Fruit fly (Drosophila melanogaster) whole organism, embryonic: Measurements from ENCODE around the gene RhoGAPp190.

Experiments used
- Bgb ChIP-seq: fragments of 200-800 bp; sonication (Bioruptor generic); IDR thresholded peaks from 2 replicates; pipeline ENCODE4 v1.3.6; 2022; ENCODE audit warnings: missing biosample characterization, missing genetic modification characterization; ENCODE audit not compliant: partially characterized antibody
- CG10147 ChIP-seq: fragments of 200-800 bp; sonication (Bioruptor generic); optimal IDR thresholded peaks from 2 replicates; lab custom pipeline; 2019; ENCODE audit warnings: missing biosample characterization, mild to moderate bottlenecking, missing genetic modification characterization, moderate library complexity
- CG1024 ChIP-seq: fragments of 200-800 bp; sonication (Bioruptor generic); IDR thresholded peaks from 2 replicates; pipeline ENCODE4 v1.3.6; 2022; ENCODE audit warnings: missing biosample characterization, missing genetic modification characterization
- CG10274 ChIP-seq: fragments of 200-800 bp; sonication (Bioruptor generic); optimal IDR thresholded peaks from 3 replicates; lab custom pipeline; 2017; ENCODE audit warnings: missing biosample characterization, mild to moderate bottlenecking, missing genetic modification characterization
- CG10543 ChIP-seq: fragments of 200-800 bp; sonication (Bioruptor generic); optimal IDR thresholded peaks from 3 replicates; lab custom pipeline; 2017; ENCODE audit warnings: missing biosample characterization, mild to moderate bottlenecking, missing genetic modification characterization, moderate library complexity
- CG11085 ChIP-seq: fragments of 200-800 bp; sonication (Bioruptor generic); IDR thresholded peaks from 2 replicates; pipeline ENCODE4 v1.3.6; 2022; ENCODE audit warnings: missing biosample characterization, missing genetic modification characterization
- CG11723 ChIP-seq: fragments of 200-800 bp; sonication (Bioruptor generic); optimal IDR thresholded peaks from 2 replicates; lab custom pipeline; 2017; ENCODE audit warnings: missing biosample characterization, mild to moderate bottlenecking, missing genetic modification characterization
- CG14965 ChIP-seq: fragments of 200-800 bp; sonication (Bioruptor generic); optimal IDR thresholded peaks from 2 replicates; lab custom pipeline; 2016; ENCODE audit warnings: missing biosample characterization, missing genetic modification characterization, borderline replicate concordance
- CG18619 ChIP-seq: fragments of 200-800 bp; sonication (Bioruptor generic); optimal IDR thresholded peaks from 3 replicates; lab custom pipeline; 2017; ENCODE audit warnings: missing biosample characterization, mild to moderate bottlenecking, missing genetic modification characterization
- CG2129 ChIP-seq: fragments of 200-800 bp; sonication (Bioruptor generic); IDR thresholded peaks from 2 replicates; pipeline ENCODE4 v1.3.6; 2022; ENCODE audit warnings: missing biosample characterization, missing genetic modification characterization; ENCODE audit not compliant: partially characterized antibody
- CG3726 ChIP-seq: fragments of 200-800 bp; sonication (Bioruptor generic); IDR thresholded peaks from 3 replicates; pipeline ENCODE4, ENCODE4 v1.3.6; 2022; ENCODE audit warnings: missing biosample characterization, missing genetic modification characterization
- CG4424 ChIP-seq: fragments of 200-800 bp; sonication (Bioruptor generic); optimal IDR thresholded peaks from 3 replicates; lab custom pipeline; 2016; ENCODE audit warnings: missing biosample characterization, missing genetic modification characterization
- CG6765 ChIP-seq: fragments of 200-800 bp; sonication (Bioruptor generic); optimal IDR thresholded peaks from 3 replicates; lab custom pipeline; 2017; ENCODE audit warnings: missing biosample characterization, mild to moderate bottlenecking, missing genetic modification characterization
- CG8359 ChIP-seq: fragments of 200-800 bp; sonication (Bioruptor generic); optimal IDR thresholded peaks from 2 replicates; lab custom pipeline; 2017; ENCODE audit warnings: missing biosample characterization, mild to moderate bottlenecking, missing genetic modification characterization, borderline replicate concordance
- CG8478 ChIP-seq: fragments of >200 bp; optimal IDR thresholded peaks from 2 replicates; lab custom pipeline; 2018
- CG9609 ChIP-seq: fragments of 200-800 bp; sonication (Bioruptor generic); optimal IDR thresholded peaks from 3 replicates; lab custom pipeline; 2016; ENCODE audit warnings: missing biosample characterization, missing genetic modification characterization
- Dfd ChIP-seq, 2 experiments: fragments of >200 bp; optimal IDR thresholded peaks; 2 replicates each; lab custom pipeline; 2017; ENCODE audit warnings: missing biosample characterization in 2 of 2, missing genetic modification characterization in 2 of 2
- Dip2 ChIP-seq: fragments of 200-800 bp; sonication (Bioruptor generic); IDR thresholded peaks from 2 replicates; pipeline ENCODE4 v1.3.6; 2022; ENCODE audit warnings: missing biosample characterization, missing genetic modification characterization
- Doc3 ChIP-seq: fragments of 200-800 bp; sonication (Bioruptor generic); IDR thresholded peaks from 3 replicates; pipeline ENCODE4 v1.3.6; 2022; ENCODE audit warnings: missing biosample characterization, missing genetic modification characterization; ENCODE audit not compliant: partially characterized antibody
- Fer2 ChIP-seq: fragments of 200-800 bp; sonication (Bioruptor generic); optimal IDR thresholded peaks from 2 replicates; lab custom pipeline; 2018; ENCODE audit warnings: missing biosample characterization, mild to moderate bottlenecking, missing genetic modification characterization, moderate library complexity
- Hr3 ChIP-seq: fragments of 200-800 bp; sonication (Bioruptor generic); optimal IDR thresholded peaks from 3 replicates; lab custom pipeline; 2016; ENCODE audit warnings: missing biosample characterization, missing genetic modification characterization
- Hr51 ChIP-seq, 2 experiments: fragments of 200-800 bp; sonication (Bioruptor generic); optimal IDR thresholded peaks; 2 replicates in 1 of 2; 3 replicates in 1 of 2; lab custom pipeline; 2016 to 2018; ENCODE audit warnings: missing biosample characterization in 2 of 2, missing genetic modification characterization in 2 of 2, mild to moderate bottlenecking in 1 of 2, moderate library complexity in 1 of 2
- Jarid2 ChIP-seq: fragments of 200-800 bp; sonication (Bioruptor generic); optimal IDR thresholded peaks from 3 replicates; lab custom pipeline; 2017; ENCODE audit warnings: mild to moderate bottlenecking, missing biosample characterization, missing genetic modification reagents, missing genetic modification characterization
- Opbp ChIP-seq: fragments of 200-800 bp; sonication (Bioruptor generic); IDR thresholded peaks from 3 replicates; pipeline ENCODE4 v1.3.6; 2022; ENCODE audit warnings: missing biosample characterization, missing genetic modification characterization; ENCODE audit not compliant: partially characterized antibody
- PHDP ChIP-seq: fragments of 200-800 bp; sonication (Bioruptor generic); optimal IDR thresholded peaks from 3 replicates; lab custom pipeline; 2018; ENCODE audit warnings: missing biosample characterization, mild to moderate bottlenecking, missing genetic modification characterization, moderate library complexity
- Ravus ChIP-seq: fragments of 200-800 bp; sonication (Bioruptor generic); IDR thresholded peaks from 2 replicates; pipeline ENCODE4 v1.3.6; 2022; ENCODE audit warnings: missing biosample characterization, missing genetic modification characterization
- TFAM ChIP-seq: fragments of 200-800 bp; sonication (Bioruptor generic); optimal IDR thresholded peaks from 2 replicates; lab custom pipeline; 2017; ENCODE audit warnings: missing biosample characterization, missing genetic modification characterization, inconsistent platforms
- Xrp1 ChIP-seq: fragments of 200-800 bp; sonication (Bioruptor generic); IDR thresholded peaks from 2 replicates; pipeline ENCODE4 v1.3.6; 2022; ENCODE audit warnings: missing biosample characterization, missing genetic modification characterization
- ac ChIP-seq: fragments of 200-800 bp; sonication (Bioruptor generic); optimal IDR thresholded peaks from 3 replicates; lab custom pipeline; 2017; ENCODE audit warnings: missing biosample characterization, mild to moderate bottlenecking, missing genetic modification characterization
- ato ChIP-seq: fragments of 200-800 bp; sonication (Bioruptor generic); IDR thresholded peaks from 2 replicates; pipeline ENCODE4 v1.3.6; 2022; ENCODE audit warnings: missing biosample characterization, missing genetic modification characterization; ENCODE audit not compliant: partially characterized antibody
- bowl ChIP-seq: fragments of 200-800 bp; sonication (Bioruptor generic); IDR thresholded peaks from 2 replicates; pipeline ENCODE4 v1.3.6; 2022; ENCODE audit warnings: missing biosample characterization, missing genetic modification characterization
- br ChIP-seq: fragments of >200 bp; optimal IDR thresholded peaks from 2 replicates; lab custom pipeline; 2017
- bsh ChIP-seq, 2 experiments: fragments of 200-800 bp; sonication (Bioruptor generic); optimal IDR thresholded peaks; 2 replicates each; lab custom pipeline; 2017 to 2018; ENCODE audit warnings: mild to moderate bottlenecking in 2 of 2, missing biosample characterization in 2 of 2, missing genetic modification characterization in 2 of 2, moderate library complexity in 1 of 2
- crp ChIP-seq, 2 experiments: fragments of 200-800 bp; sonication (Bioruptor generic); optimal IDR thresholded peaks; 2 replicates in 1 of 2; 3 replicates in 1 of 2; lab custom pipeline; 2017; ENCODE audit warnings: missing biosample characterization in 2 of 2, missing genetic modification characterization in 2 of 2, mild to moderate bottlenecking in 1 of 2, moderate library complexity in 1 of 2
- ems ChIP-seq: fragments of 200-800 bp; sonication (Bioruptor generic); optimal IDR thresholded peaks from 3 replicates; lab custom pipeline; 2016; ENCODE audit warnings: missing biosample characterization, missing genetic modification characterization
- fd3F ChIP-seq: fragments of 200-800 bp; sonication (Bioruptor generic); optimal IDR thresholded peaks from 2 replicates; lab custom pipeline; 2018; ENCODE audit warnings: missing biosample characterization, mild to moderate bottlenecking, missing genetic modification characterization, moderate library complexity
- fu2 ChIP-seq: fragments of 200-800 bp; sonication (Bioruptor generic); optimal IDR thresholded peaks from 2 replicates; lab custom pipeline; 2016; ENCODE audit warnings: missing biosample characterization, missing genetic modification characterization
- gem ChIP-seq: fragments of 200-800 bp; sonication (Bioruptor generic); optimal IDR thresholded peaks from 2 replicates; lab custom pipeline; 2019; ENCODE audit warnings: missing biosample characterization, mild to moderate bottlenecking, missing genetic modification characterization, moderate library complexity
- h ChIP-seq: fragments of >200 bp; optimal IDR thresholded peaks from 2 replicates; lab custom pipeline; 2017
- ind ChIP-seq: fragments of 200-800 bp; sonication (Bioruptor generic); optimal IDR thresholded peaks from 3 replicates; lab custom pipeline; 2016; ENCODE audit warnings: missing biosample characterization, missing genetic modification characterization
- lmd ChIP-seq: fragments of 200-800 bp; sonication (Bioruptor generic); IDR thresholded peaks from 2 replicates; pipeline ENCODE4 v1.3.6; 2022; ENCODE audit warnings: missing biosample characterization, missing genetic modification characterization
- p53 ChIP-seq: fragments of 200-800 bp; sonication (Bioruptor generic); optimal IDR thresholded peaks from 2 replicates; lab custom pipeline; 2016; ENCODE audit warnings: missing biosample characterization, missing genetic modification characterization
- phol ChIP-seq: fragments of 200-800 bp; sonication (Bioruptor generic); optimal IDR thresholded peaks from 3 replicates; lab custom pipeline; 2018; ENCODE audit warnings: missing biosample characterization, mild to moderate bottlenecking, missing genetic modification characterization, moderate library complexity
- pros ChIP-seq: fragments of 200-800 bp; sonication (Bioruptor generic); optimal IDR thresholded peaks from 3 replicates; lab custom pipeline; 2019; ENCODE audit warnings: missing biosample characterization, mild to moderate bottlenecking, missing genetic modification characterization, moderate library complexity
- ro ChIP-seq: fragments of 200-800 bp; sonication (Bioruptor generic); IDR thresholded peaks from 2 replicates; pipeline ENCODE4 v1.3.6; 2022; ENCODE audit warnings: missing biosample characterization, missing genetic modification characterization
- sisA ChIP-seq: fragments of 200-800 bp; sonication (Bioruptor generic); IDR thresholded peaks from 2 replicates; pipeline ENCODE4 v1.3.6; 2022; ENCODE audit warnings: missing biosample characterization, missing genetic modification characterization
- trem ChIP-seq: fragments of 200-800 bp; optimal IDR thresholded peaks from 3 replicates; lab custom pipeline; 2019; ENCODE audit warnings: missing biosample characterization, mild to moderate bottlenecking, missing genetic modification characterization, moderate library complexity
- usp ChIP-seq: fragments of >200 bp; optimal IDR thresholded peaks from 2 replicates; lab custom pipeline; 2017; ENCODE audit warnings: missing biosample characterization, missing genetic modification characterization
- vnd ChIP-seq: fragments of 200-800 bp; sonication (Bioruptor generic); IDR thresholded peaks from 3 replicates; pipeline ENCODE4 v1.3.6; 2022; ENCODE audit warnings: missing biosample characterization, missing genetic modification characterization; ENCODE audit not compliant: partially characterized antibody

Gene RhoGAPp190

DNA sequence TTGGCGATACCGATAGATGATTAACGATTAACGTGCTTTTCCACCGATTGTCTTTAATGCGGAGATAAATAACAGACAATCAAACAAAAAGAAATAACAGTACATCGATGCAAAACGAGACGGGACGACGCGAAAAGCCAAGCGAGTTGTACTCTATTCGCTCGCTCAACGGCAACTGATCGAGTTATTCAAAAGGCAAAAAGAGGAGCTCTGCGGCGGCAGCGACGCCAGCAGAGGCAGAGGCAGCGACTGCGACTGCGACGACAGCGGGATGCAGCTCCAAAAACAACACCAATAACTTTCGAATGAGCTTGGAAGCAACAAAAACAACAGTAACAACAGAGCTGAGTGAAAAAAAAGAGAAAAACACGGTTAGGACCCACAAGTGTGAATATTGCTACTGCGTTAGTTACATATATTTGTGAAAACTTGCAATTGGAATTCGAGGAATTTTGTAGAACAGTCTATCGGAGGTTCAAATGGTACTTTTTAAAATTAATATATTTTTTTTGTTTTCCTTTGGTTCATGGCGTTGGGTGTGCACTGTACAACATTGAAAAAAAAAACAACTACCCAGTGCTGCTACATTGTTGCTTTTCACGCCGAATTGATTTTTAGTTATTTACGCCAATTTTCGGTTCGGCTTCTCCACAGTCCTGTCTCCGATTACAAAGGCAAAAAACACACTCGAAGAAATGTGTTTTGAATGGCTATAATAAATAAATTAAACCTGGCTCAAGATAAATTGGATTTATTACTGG is 30.6 kb upstream of the RhoGAPp190 start (continued):
- TF ChIP-seq CG4424 (GFP tag; lab: Kevin White, UChicago) (peak; percentile 69), CG11723 (no peak), CG3726 (GFP tag; lab: Robert Waterston, UW) (peak; percentile 68; the same call in 2 of the 3 replicates), fu2 (GFP tag; lab: Kevin White, UChicago) (no peak), CG10543 (no peak), CG10274 (GFP tag; lab: Kevin White, UChicago) (no peak), Jarid2 (GFP tag; lab: Kevin White, UChicago) (no peak), CG8478 (lab: Kevin White, UChicago) (no peak), br (lab: Kevin White, UChicago) (no peak), CG9609 (GFP tag; lab: Kevin White, UChicago) (no peak), ato (GFP tag; lab: Robert Waterston, UW) (no peak), Doc3 (GFP tag; lab: Robert Waterston, UW) (no peak), phol (peak; percentile 67), CG2129 (GFP tag; lab: Robert Waterston, UW) (no peak), h (no peak), Ravus (GFP tag; lab: Robert Waterston, UW) (no peak; the same call in none of the 2 replicates), trem (tag; lab: Kevin White, UChicago) (peak; percentile 26), ac (GFP tag; lab: Kevin White, UChicago) (no peak), CG14965 (GFP tag; lab: Kevin White, UChicago) (no peak), CG6765 (GFP tag; lab: Kevin White, UChicago) (no peak), lmd (GFP tag; lab: Robert Waterston, UW) (peak; percentile 79), vnd (GFP tag; lab: Robert Waterston, UW) (no peak), PHDP (tag; lab: Kevin White, UChicago) (peak; percentile 41), crp (GFP tag; optimal IDR thresholded peaks at IDR 0.05; lab: Kevin White, UChicago) (no peak), ro (GFP tag; lab: Robert Waterston, UW) (peak; percentile 37; the same call in 1 of the 2 replicates), fd3F (GFP tag; lab: Kevin White, UChicago) (no peak), bowl (GFP tag; lab: Robert Waterston, UW) (no peak; the same call in 1 of the 2 replicates), usp (GFP tag; lab: Kevin White, UChicago) (no peak), CG18619 (GFP tag; lab: Kevin White, UChicago) (no peak), CG8359 (GFP tag; lab: Kevin White, UChicago) (no peak), ind (peak; percentile 52), ems (GFP tag; lab: Kevin White, UChicago) (peak; percentile 39), Dip2 (GFP tag; lab: Robert Waterston, UW) (no peak), Xrp1 (GFP tag; lab: Robert Waterston, UW) (peak; percentile 88), Fer2 (tag; lab: Kevin White, UChicago) (no peak), bsh (GFP tag; optimal IDR thresholded peaks at IDR 0.05; lab: Kevin White, UChicago) (peak; percentile 75 to 88), Opbp (GFP tag; lab: Robert Waterston, UW) (no peak), sisA (peak; percentile 88), CG11085 (GFP tag; lab: Robert Waterston, UW) (peak; percentile 38; the same call in 1 of the 2 replicates), CG1024 (GFP tag; lab: Robert Waterston, UW) (peak; percentile 77), Hr3 (GFP tag; lab: Kevin White, UChicago) (peak; percentile 25), pros (GFP tag; lab: Kevin White, UChicago) (no peak), TFAM (no peak), Hr51 (GFP tag; optimal IDR thresholded peaks at IDR 0.05; lab: Kevin White, UChicago) (peak in 1 of 2 experiments; percentile 61), p53 (GFP tag; lab: Kevin White, UChicago) (no peak), Dfd (GFP tag; optimal IDR thresholded peaks at IDR 0.05; lab: Kevin White, UChicago) (no peak), CG10147 (GFP tag; lab: Kevin White, UChicago) (no peak), gem (peak; percentile 71), Bgb (GFP tag; lab: Robert Waterston, UW) (no peak)
